Fruit fly (Drosophila melanogaster) whole organism, embryonic: Measurements from ENCODE around the gene CG31445.

Experiments used
- Aef1 ChIP-seq: fragments of 200-800 bp; sonication (Bioruptor generic); IDR thresholded peaks from 3 replicates; pipeline ENCODE4 v1.3.6; 2022; ENCODE audit warnings: missing biosample characterization, missing genetic modification characterization
- Awh ChIP-seq: fragments of 200-800 bp; sonication (Bioruptor generic); IDR thresholded peaks from 2 replicates; pipeline ENCODE4, ENCODE4 v1.3.6; 2022; ENCODE audit warnings: missing biosample characterization, missing genetic modification characterization
- Bgb ChIP-seq: fragments of 200-800 bp; sonication (Bioruptor generic); IDR thresholded peaks from 2 replicates; pipeline ENCODE4 v1.3.6; 2022; ENCODE audit warnings: missing biosample characterization, missing genetic modification characterization; ENCODE audit not compliant: partially characterized antibody
- CG10274 ChIP-seq: fragments of 200-800 bp; sonication (Bioruptor generic); optimal IDR thresholded peaks from 3 replicates; lab custom pipeline; 2017; ENCODE audit warnings: missing biosample characterization, mild to moderate bottlenecking, missing genetic modification characterization
- CG10431 ChIP-seq: fragments of 200-800 bp; sonication (Bioruptor generic); optimal IDR thresholded peaks from 3 replicates; lab custom pipeline; 2018; ENCODE audit warnings: missing biosample characterization, mild to moderate bottlenecking, missing genetic modification characterization
- CG10565 ChIP-seq: fragments of 200-800 bp; sonication (Bioruptor generic); optimal IDR thresholded peaks from 3 replicates; lab custom pipeline; 2016; ENCODE audit warnings: missing biosample characterization, mild to moderate bottlenecking, missing genetic modification characterization
- CG13123 ChIP-seq: fragments of 200-800 bp; sonication (Bioruptor generic); optimal IDR thresholded peaks from 2 replicates; lab custom pipeline; 2016; ENCODE audit warnings: missing biosample characterization, missing genetic modification characterization
- CG15011 ChIP-seq: fragments of 200-800 bp; sonication (Bioruptor generic); optimal IDR thresholded peaks from 3 replicates; lab custom pipeline; 2018; ENCODE audit warnings: missing biosample characterization, mild to moderate bottlenecking, missing genetic modification characterization
- CG1529 ChIP-seq: fragments of 200-800 bp; sonication (Bioruptor generic); optimal IDR thresholded peaks from 3 replicates; lab custom pipeline; 2018; ENCODE audit warnings: missing biosample characterization, missing genetic modification characterization
- CG16863 ChIP-seq: fragments of 200-800 bp; sonication (Bioruptor generic); optimal IDR thresholded peaks from 3 replicates; lab custom pipeline; 2016; ENCODE audit warnings: missing biosample characterization, missing genetic modification characterization
- CG17361 ChIP-seq: fragments of 200-800 bp; sonication (Bioruptor generic); IDR thresholded peaks from 3 replicates; pipeline ENCODE4 v1.3.6; 2022; ENCODE audit warnings: missing biosample characterization, missing genetic modification characterization
- CG1792 ChIP-seq: fragments of 200-800 bp; sonication (Bioruptor generic); optimal IDR thresholded peaks from 2 replicates; lab custom pipeline; 2016; ENCODE audit warnings: missing biosample characterization, missing genetic modification characterization
- CG31365 ChIP-seq: fragments of 200-800 bp; sonication (Bioruptor generic); optimal IDR thresholded peaks from 2 replicates; lab custom pipeline; 2018; ENCODE audit warnings: missing biosample characterization, mild to moderate bottlenecking, missing genetic modification characterization
- CG3407 ChIP-seq: fragments of 200-800 bp; sonication (Bioruptor generic); optimal IDR thresholded peaks from 2 replicates; lab custom pipeline; 2018; ENCODE audit warnings: missing biosample characterization, mild to moderate bottlenecking, missing genetic modification characterization
- CG34224 ChIP-seq: fragments of 200-800 bp; sonication (Bioruptor generic); IDR thresholded peaks from 3 replicates; pipeline ENCODE4 v1.3.6; 2022; ENCODE audit warnings: missing biosample characterization, missing genetic modification characterization; ENCODE audit not compliant: partially characterized antibody
- CG4360 ChIP-seq: fragments of 200-800 bp; sonication (Bioruptor generic); IDR thresholded peaks from 2 replicates; pipeline ENCODE4 v1.3.6; 2022; ENCODE audit warnings: missing biosample characterization, missing genetic modification characterization
- CG4707 ChIP-seq: fragments of 200-800 bp; sonication (Bioruptor generic); optimal IDR thresholded peaks from 2 replicates; lab custom pipeline; 2018; ENCODE audit warnings: missing biosample characterization, mild to moderate bottlenecking, missing genetic modification characterization, moderate library complexity
- CG7928 ChIP-seq: fragments of 200-800 bp; sonication (Bioruptor generic); optimal IDR thresholded peaks from 2 replicates; lab custom pipeline; 2017; ENCODE audit warnings: missing biosample characterization, mild to moderate bottlenecking, missing genetic modification characterization
- CG7963 ChIP-seq: fragments of 200-800 bp; sonication (Bioruptor generic); IDR thresholded peaks from 3 replicates; pipeline ENCODE4 v1.3.6; 2022; ENCODE audit warnings: missing biosample characterization, missing genetic modification characterization; ENCODE audit not compliant: partially characterized antibody
- CG8359 ChIP-seq: fragments of 200-800 bp; sonication (Bioruptor generic); optimal IDR thresholded peaks from 2 replicates; lab custom pipeline; 2017; ENCODE audit warnings: missing biosample characterization, mild to moderate bottlenecking, missing genetic modification characterization, borderline replicate concordance
- CG8478 ChIP-seq: fragments of >200 bp; optimal IDR thresholded peaks from 2 replicates; lab custom pipeline; 2018
- CG8944 ChIP-seq: fragments of 200-800 bp; sonication (Bioruptor generic); optimal IDR thresholded peaks from 3 replicates; lab custom pipeline; 2016; ENCODE audit warnings: missing biosample characterization, missing genetic modification characterization
- CG9437 ChIP-seq: fragments of 200-800 bp; sonication (Bioruptor generic); optimal IDR thresholded peaks from 2 replicates; lab custom pipeline; 2018; ENCODE audit warnings: missing biosample characterization, mild to moderate bottlenecking, missing genetic modification characterization
- CkIIα-i1 ChIP-seq: fragments of 200-800 bp; sonication (Bioruptor generic); IDR thresholded peaks from 2 replicates; pipeline ENCODE4 v1.3.6; 2022; ENCODE audit warnings: missing biosample characterization, missing genetic modification characterization
- Dll ChIP-seq: fragments of 200-800 bp; sonication (Bioruptor generic); IDR thresholded peaks from 4 replicates; pipeline ENCODE4 v1.3.6; 2022; ENCODE audit warnings: missing biosample characterization, missing genetic modification characterization; ENCODE audit not compliant: partially characterized antibody
- Dref ChIP-seq: fragments of 200-800 bp; sonication (Bioruptor generic); IDR thresholded peaks from 2 replicates; pipeline ENCODE4 v1.3.6; 2022; ENCODE audit warnings: missing biosample characterization, missing genetic modification characterization
- HHEX ChIP-seq: fragments of 200-800 bp; sonication (Bioruptor generic); optimal IDR thresholded peaks from 3 replicates; lab custom pipeline; 2017; ENCODE audit warnings: missing biosample characterization, mild to moderate bottlenecking, missing genetic modification characterization, missing genetic modification reagents
- HLH4C ChIP-seq: fragments of 200-800 bp; sonication (Bioruptor generic); IDR thresholded peaks from 3 replicates; pipeline ENCODE4 v1.3.6; 2022; ENCODE audit warnings: missing biosample characterization, missing genetic modification characterization; ENCODE audit not compliant: partially characterized antibody
- Hsf ChIP-seq: fragments of 200-800 bp; sonication (Bioruptor generic); optimal IDR thresholded peaks from 3 replicates; lab custom pipeline; 2016; ENCODE audit warnings: missing biosample characterization, missing genetic modification characterization
- MTF-1 ChIP-seq: fragments of 200-800 bp; sonication (Bioruptor generic); optimal IDR thresholded peaks from 2 replicates; lab custom pipeline; 2018; ENCODE audit warnings: missing biosample characterization, mild to moderate bottlenecking, missing genetic modification characterization, borderline replicate concordance
- ab ChIP-seq: fragments of 200-800 bp; sonication (Bioruptor generic); optimal IDR thresholded peaks from 2 replicates; lab custom pipeline; 2016; ENCODE audit warnings: missing biosample characterization, missing genetic modification characterization
- ase ChIP-seq: fragments of 200-800 bp; sonication (Bioruptor generic); IDR thresholded peaks from 3 replicates; pipeline ENCODE4 v1.3.6; 2022; ENCODE audit warnings: missing biosample characterization, missing genetic modification characterization
- eyg ChIP-seq: fragments of 200-800 bp; sonication (Bioruptor generic); optimal IDR thresholded peaks from 3 replicates; lab custom pipeline; 2016; ENCODE audit warnings: missing biosample characterization, missing genetic modification characterization
- gro ChIP-seq: fragments of 200-800 bp; sonication (Bioruptor generic); optimal IDR thresholded peaks from 2 replicates; lab custom pipeline; 2016; ENCODE audit warnings: missing biosample characterization, missing genetic modification characterization
- ham ChIP-seq: fragments of 200-800 bp; sonication (Bioruptor generic); IDR thresholded peaks from 2 replicates; pipeline ENCODE4 v1.3.6; 2022; ENCODE audit warnings: missing biosample characterization, missing genetic modification characterization
- hbn ChIP-seq: fragments of 200-800 bp; sonication (Bioruptor generic); IDR thresholded peaks from 2 replicates; pipeline ENCODE4 v1.3.6; 2022; ENCODE audit warnings: missing biosample characterization, missing genetic modification characterization; ENCODE audit not compliant: partially characterized antibody
- ind ChIP-seq: fragments of 200-800 bp; sonication (Bioruptor generic); optimal IDR thresholded peaks from 3 replicates; lab custom pipeline; 2016; ENCODE audit warnings: missing biosample characterization, missing genetic modification characterization
- jigr1 ChIP-seq: fragments of 200-800 bp; sonication (Bioruptor generic); IDR thresholded peaks from 3 replicates; pipeline ENCODE4 v1.3.6; 2022; ENCODE audit warnings: missing biosample characterization, missing genetic modification characterization
- lbe ChIP-seq: fragments of 200-800 bp; sonication (Bioruptor generic); optimal IDR thresholded peaks from 2 replicates; lab custom pipeline; 2016; ENCODE audit warnings: missing biosample characterization, mild to moderate bottlenecking, missing genetic modification characterization
- phol ChIP-seq: fragments of 200-800 bp; sonication (Bioruptor generic); optimal IDR thresholded peaks from 3 replicates; lab custom pipeline; 2018; ENCODE audit warnings: missing biosample characterization, mild to moderate bottlenecking, missing genetic modification characterization, moderate library complexity
- psq ChIP-seq: fragments of 200-800 bp; sonication (Bioruptor generic); optimal IDR thresholded peaks from 2 replicates; lab custom pipeline; 2017; ENCODE audit warnings: missing biosample characterization, missing genetic modification characterization
- rib ChIP-seq: fragments of 200-800 bp; sonication (Bioruptor generic); IDR thresholded peaks from 2 replicates; pipeline ENCODE4 v1.3.6; 2022; ENCODE audit warnings: missing biosample characterization, missing genetic modification characterization
- sd ChIP-seq: fragments of 200-800 bp; sonication (Bioruptor generic); optimal IDR thresholded peaks from 3 replicates; lab custom pipeline; 2018; ENCODE audit warnings: missing biosample characterization, mild to moderate bottlenecking, missing genetic modification characterization, moderate library complexity
- sens-2 ChIP-seq: fragments of 200-800 bp; sonication (Bioruptor generic); IDR thresholded peaks from 2 replicates; pipeline ENCODE4 v1.3.6; 2022; ENCODE audit warnings: missing biosample characterization, missing genetic modification characterization
- slbo ChIP-seq: fragments of 200-800 bp; sonication (Bioruptor generic); IDR thresholded peaks from 2 replicates; pipeline ENCODE4 v1.3.6; 2022; ENCODE audit warnings: missing biosample characterization, missing genetic modification characterization
- stwl ChIP-seq: fragments of 200-800 bp; sonication (Bioruptor generic); optimal IDR thresholded peaks from 3 replicates; lab custom pipeline; 2018; ENCODE audit warnings: missing biosample characterization, mild to moderate bottlenecking, missing genetic modification characterization, moderate library complexity
- ttk ChIP-seq: fragments of 200-800 bp; sonication (Bioruptor generic); IDR thresholded peaks from 2 replicates; pipeline ENCODE4 v2.1.2; 2022; ENCODE audit warnings: missing biosample characterization, missing genetic modification characterization
- vnd ChIP-seq: fragments of 200-800 bp; sonication (Bioruptor generic); IDR thresholded peaks from 3 replicates; pipeline ENCODE4 v1.3.6; 2022; ENCODE audit warnings: missing biosample characterization, missing genetic modification characterization; ENCODE audit not compliant: partially characterized antibody
- zen2 ChIP-seq: fragments of 200-800 bp; sonication (Bioruptor generic); IDR thresholded peaks from 3 replicates; pipeline ENCODE4 v1.3.6; 2022; ENCODE audit warnings: missing biosample characterization, missing genetic modification characterization; ENCODE audit not compliant: partially characterized antibody
- zfh2 ChIP-seq: fragments of 200-800 bp; sonication (Bioruptor generic); optimal IDR thresholded peaks from 2 replicates; lab custom pipeline; 2016; ENCODE audit warnings: missing biosample characterization, missing genetic modification characterization

CG31445 gene

dm6 chr3R:29207012-29207656 lies 37.5 kb downstream of the CG31445 start (continued):
- no peak for TF ChIP-seq sd (tag; lab: Kevin White, UChicago)
- no peak for TF ChIP-seq Dll
- peak; percentile 60 for TF ChIP-seq phol
- peak; percentile 56; the same call in 1 of the 2 replicates for TF ChIP-seq sens-2 (GFP tag; lab: Robert Waterston, UW)
- peak; percentile 43 for TF ChIP-seq CG4707 (GFP tag; lab: Kevin White, UChicago)
- no peak for TF ChIP-seq CG8359
- TF ChIP-seq CG8478: no peak
- no peak for TF ChIP-seq CG16863
- TF ChIP-seq CG3407: peak; percentile 5
- TF ChIP-seq CG9437 (GFP tag; lab: Kevin White, UChicago): no peak
- TF ChIP-seq CG8944 (GFP tag; lab: Kevin White, UChicago): no peak
- TF ChIP-seq ab (GFP tag; lab: Kevin White, UChicago): no peak
- peak; percentile 70 for TF ChIP-seq ind (GFP tag; lab: Kevin White, UChicago)
- TF ChIP-seq CG7963 (GFP tag; lab: Robert Waterston, UW): no peak
- TF ChIP-seq stwl (tag; lab: Kevin White, UChicago): no peak
- no peak for TF ChIP-seq ham (GFP tag; lab: Robert Waterston, UW)
- no peak for TF ChIP-seq vnd (GFP tag; lab: Robert Waterston, UW)
- no peak for TF ChIP-seq CG13123 (GFP tag; lab: Kevin White, UChicago)
- no peak for TF ChIP-seq CG15011
- peak; percentile 80 for TF ChIP-seq slbo (GFP tag; lab: Robert Waterston, UW)
- no peak for TF ChIP-seq gro (GFP tag; lab: Kevin White, UChicago)
- TF ChIP-seq CG1792 (GFP tag; lab: Kevin White, UChicago): no peak
- no peak for TF ChIP-seq hbn (GFP tag; lab: Robert Waterston, UW)
- peak; percentile 66; the same call in 2 of the 3 replicates for TF ChIP-seq ase (GFP tag; lab: Robert Waterston, UW)
- TF ChIP-seq psq: no peak
- TF ChIP-seq CG10565 (GFP tag; lab: Kevin White, UChicago): no peak
- peak; percentile 60 for TF ChIP-seq ttk (GFP tag; lab: Robert Waterston, UW)
- no peak for TF ChIP-seq CG31365 (tag; lab: Kevin White, UChicago)
- TF ChIP-seq HLH4C (GFP tag; lab: Robert Waterston, UW): no peak
- peak; percentile 42 for TF ChIP-seq MTF-1 (GFP tag; lab: Kevin White, UChicago)
- TF ChIP-seq jigr1 (GFP tag; lab: Robert Waterston, UW): no peak
- TF ChIP-seq HHEX: peak; percentile 45
- TF ChIP-seq CG10274 (GFP tag; lab: Kevin White, UChicago): peak; percentile 23
- no peak for TF ChIP-seq zen2 (GFP tag; lab: Robert Waterston, UW)
- TF ChIP-seq Aef1 (GFP tag; lab: Robert Waterston, UW): peak; percentile 76
- TF ChIP-seq eyg (GFP tag; lab: Kevin White, UChicago): no peak
- TF ChIP-seq lbe (GFP tag; lab: Kevin White, UChicago): peak; percentile 75
- TF ChIP-seq zfh2 (GFP tag; lab: Kevin White, UChicago): no peak
- peak; percentile 25; the same call in 1 of the 3 replicates for TF ChIP-seq CG17361 (GFP tag; lab: Robert Waterston, UW)
- no peak for TF ChIP-seq CG34224 (GFP tag; lab: Robert Waterston, UW)
- TF ChIP-seq CG4360: peak; percentile 65
- TF ChIP-seq CG10431 (GFP tag; lab: Kevin White, UChicago): peak; percentile 34
- peak; percentile 11 for TF ChIP-seq CG7928 (GFP tag; lab: Kevin White, UChicago)
- TF ChIP-seq rib (GFP tag; lab: Robert Waterston, UW): no peak
- TF ChIP-seq CkIIα-i1 (GFP tag; lab: Robert Waterston, UW): no peak
- peak; percentile 9 for TF ChIP-seq Hsf (GFP tag; lab: Kevin White, UChicago)
- no peak for TF ChIP-seq Dref (GFP tag; lab: Robert Waterston, UW)
- TF ChIP-seq Awh: peak; percentile 72
- no peak for TF ChIP-seq Bgb (GFP tag; lab: Robert Waterston, UW)
- TF ChIP-seq CG1529: no peak
